Fruit fly (Drosophila melanogaster): Measurements from ENCODE around the gene kto.
A peak's percentile ranks its signal among the peaks of the same experiment; 100 is the strongest.

Gene kto

DNA sequence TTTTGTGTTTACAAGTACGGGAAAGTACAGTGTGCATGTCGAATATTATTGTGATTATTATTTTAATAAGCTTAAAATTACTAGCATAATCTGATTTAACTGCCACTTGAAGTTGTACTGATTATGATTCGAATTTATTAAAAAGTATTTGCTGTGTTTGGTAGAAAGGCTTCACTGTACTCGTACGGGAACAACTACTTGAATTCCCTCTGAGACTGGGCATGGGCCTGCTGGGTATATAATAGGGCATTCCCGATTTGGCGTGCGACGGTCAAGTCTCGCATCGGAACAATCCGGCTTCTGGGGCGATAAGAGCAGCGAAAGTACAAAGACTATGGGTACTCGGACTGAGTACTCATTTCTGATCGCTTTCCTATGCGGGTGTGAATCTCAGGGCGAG lies 33.3 kb downstream of the kto start (continued):
- peak; percentile 12 for TF ChIP-seq Eip75B (GFP tag; optimal IDR thresholded peaks at IDR 0.05)
- peak; percentile 10 for TF ChIP-seq acj6 (GFP tag; optimal IDR thresholded peaks at IDR 0.05)
- no peak for TF ChIP-seq Smox (GFP tag; optimal IDR thresholded peaks at IDR 0.05)
- no peak for TF ChIP-seq dac (GFP tag; optimal IDR thresholded peaks at IDR 0.05)
- peak; percentile 17 for TF ChIP-seq topi (GFP tag; optimal IDR thresholded peaks at IDR 0.05)
- TF ChIP-seq CG11294 (GFP tag; IDR thresholded peaks at IDR 0.05) = no peak
- peak; percentile 22 for TF ChIP-seq cyc (GFP tag; optimal IDR thresholded peaks at IDR 0.05)
- no peak for TF ChIP-seq Eip93F (GFP tag; optimal IDR thresholded peaks at IDR 0.05)
- TF ChIP-seq fkh (GFP tag; optimal IDR thresholded peaks at IDR 0.05) = no peak
- peak; percentile 41 for TF ChIP-seq Sox102F (GFP tag; optimal IDR thresholded peaks at IDR 0.05)
- no peak for TF ChIP-seq fd59A (GFP tag; optimal IDR thresholded peaks at IDR 0.05)
- no peak for TF ChIP-seq Hr39 (GFP tag; optimal IDR thresholded peaks at IDR 0.05)
- peak; percentile 19 for TF ChIP-seq vri (GFP tag; optimal IDR thresholded peaks at IDR 0.05)
- TF ChIP-seq CG3032 (tag; optimal IDR thresholded peaks at IDR 0.05) = no peak
- peak; percentile 2 for TF ChIP-seq lz (GFP tag; optimal IDR thresholded peaks at IDR 0.05)
- TF ChIP-seq salr (GFP tag; optimal IDR thresholded peaks at IDR 0.05) = no peak
- TF ChIP-seq Sox15 (GFP tag; optimal IDR thresholded peaks at IDR 0.05) = no peak
- no peak for TF ChIP-seq CG11902 (GFP tag; optimal IDR thresholded peaks at IDR 0.05)
- no peak for TF ChIP-seq Gug (GFP tag; IDR thresholded peaks at IDR 0.05)
- peak; percentile 17 for TF ChIP-seq CG31627 (GFP tag; optimal IDR thresholded peaks at IDR 0.05)
- no peak for TF ChIP-seq CG6808 (GFP tag; optimal IDR thresholded peaks at IDR 0.05)
- no peak for TF ChIP-seq CG7368 (GFP tag; optimal IDR thresholded peaks at IDR 0.05)
- peak; percentile 23 for TF ChIP-seq pdm3 (GFP tag; optimal IDR thresholded peaks at IDR 0.05)
- TF ChIP-seq Hr38 (GFP tag; optimal IDR thresholded peaks at IDR 0.05) = no peak
- TF ChIP-seq CG6163 (GFP tag; IDR thresholded peaks at IDR 0.05) = no peak
- TF ChIP-seq achi (GFP tag; optimal IDR thresholded peaks at IDR 0.05) = peak; percentile 11
- peak; percentile 60 for TF ChIP-seq CG10669 (GFP tag; optimal IDR thresholded peaks at IDR 0.05)
- TF ChIP-seq net (GFP tag; optimal IDR thresholded peaks at IDR 0.05) = no peak
- peak; percentile 73 for TF ChIP-seq svp (GFP tag)
- peak; percentile 18 for TF ChIP-seq CG6792 (GFP tag; optimal IDR thresholded peaks at IDR 0.05)

DNA sequence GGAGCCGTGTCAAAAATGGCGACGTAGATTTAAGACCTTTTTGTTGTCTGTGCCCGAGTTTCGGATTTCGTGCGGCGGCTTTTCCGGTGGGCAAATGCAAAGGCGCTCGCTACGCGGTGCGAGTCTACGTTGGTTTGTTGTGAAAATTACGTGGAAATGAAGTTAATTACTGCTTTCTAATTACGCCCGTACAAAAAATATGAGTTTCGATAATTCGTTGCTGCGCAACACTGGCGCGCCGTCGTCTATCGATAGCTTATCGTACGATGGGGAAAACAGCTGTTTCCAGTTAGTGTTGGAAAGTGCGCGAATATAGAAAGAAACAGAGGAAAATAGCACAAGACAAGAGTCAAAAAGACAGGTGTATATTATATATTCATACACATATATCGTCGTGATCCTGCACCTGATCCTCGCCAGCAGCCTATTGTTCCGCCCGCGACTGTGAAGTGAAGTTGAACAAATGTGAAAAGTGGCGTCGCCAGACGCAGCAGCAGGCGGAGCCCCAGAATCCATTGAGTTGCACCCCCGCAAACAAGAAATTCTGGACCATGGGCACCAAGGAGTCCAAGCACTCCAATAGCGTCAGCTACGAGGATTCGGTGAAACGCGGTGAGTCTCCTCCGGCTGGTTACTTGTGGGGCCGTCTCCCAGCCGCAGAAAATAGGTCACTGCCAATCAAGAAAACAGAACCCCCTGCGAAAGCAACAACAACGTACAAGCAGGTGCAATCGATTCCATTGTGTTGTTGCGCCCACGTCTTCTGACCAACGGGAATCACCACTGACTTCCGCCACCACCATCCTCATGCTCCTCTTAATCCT lies 34.6 kb downstream of the kto start, which contains the start of the genes Rab8 and Usp32:
TSS of gene Rab8 (minus strand) at position 236 of the 824 bp plus-strand sequence.
TSS of gene Usp32 (plus strand) at position 297 of the 824 bp plus-strand sequence.
- TF ChIP-seq lz (GFP tag; optimal IDR thresholded peaks at IDR 0.05) (peak; percentile 70), vri (GFP tag; optimal IDR thresholded peaks at IDR 0.05) (peak; percentile 76), CG4318 (GFP tag; optimal IDR thresholded peaks at IDR 0.05) (no peak), svp (GFP tag) (peak; percentile 76), CG1621 (tag; optimal IDR thresholded peaks at IDR 0.05) (peak; percentile 99), CG7368 (GFP tag; optimal IDR thresholded peaks at IDR 0.05) (peak; percentile 1), fd59A (GFP tag; optimal IDR thresholded peaks at IDR 0.05) (no peak), acj6 (GFP tag; optimal IDR thresholded peaks at IDR 0.05) (peak; percentile 28), pdm3 (GFP tag; optimal IDR thresholded peaks at IDR 0.05) (no peak), Eip78C (GFP tag) (peak; percentile 87), Eip75B (GFP tag; optimal IDR thresholded peaks at IDR 0.05) (peak; percentile 47), CG15336 (GFP tag; IDR thresholded peaks at IDR 0.05) (0 out of 2 replicates have a peak, but pooled peaks have one; percentile 20), CG32006 (GFP tag; optimal IDR thresholded peaks at IDR 0.05) (no peak), CG8119 (GFP tag; IDR thresholded peaks at IDR 0.05) (no peak), Hr4 (GFP tag; optimal IDR thresholded peaks at IDR 0.05) (peak; percentile 3), Hr38 (GFP tag; optimal IDR thresholded peaks at IDR 0.05) (no peak), CG34406 (GFP tag; optimal IDR thresholded peaks at IDR 0.05) (peak; percentile 11), topi (GFP tag; optimal IDR thresholded peaks at IDR 0.05) (peak; percentile 50), net (GFP tag; optimal IDR thresholded peaks at IDR 0.05) (no peak), Blimp-1 (GFP tag; optimal IDR thresholded peaks at IDR 0.05) (no peak), fkh (GFP tag; optimal IDR thresholded peaks at IDR 0.05) (no peak), Eip93F (GFP tag; optimal IDR thresholded peaks at IDR 0.05) (no peak), ss (GFP tag; optimal IDR thresholded peaks at IDR 0.05) (peak in 1 of 2 experiments; percentile 66), CG3919 (GFP tag; optimal IDR thresholded peaks at IDR 0.05) (no peak), eg (GFP tag; IDR thresholded peaks at IDR 0.05) (0 out of 3 replicates have a peak, but pooled peaks have one; percentile 36), Ets21C (GFP tag; optimal IDR thresholded peaks at IDR 0.05) (no peak), salr (GFP tag; optimal IDR thresholded peaks at IDR 0.05) (peak; percentile 13 to 18), esn (GFP tag; optimal IDR thresholded peaks at IDR 0.05) (peak; percentile 68), CG3032 (tag; optimal IDR thresholded peaks at IDR 0.05) (peak; percentile 64), CG8632 (GFP tag; optimal IDR thresholded peaks at IDR 0.05) (peak; percentile 28), CG6854 (GFP tag; optimal IDR thresholded peaks at IDR 0.05) (no peak), Hr39 (GFP tag; optimal IDR thresholded peaks at IDR 0.05) (no peak), cyc (GFP tag; optimal IDR thresholded peaks at IDR 0.05) (peak; percentile 65), CG10669 (GFP tag; optimal IDR thresholded peaks at IDR 0.05) (no peak), CG6163 (GFP tag; IDR thresholded peaks at IDR 0.05) (peak; percentile 42; the same call in 2 of the 3 replicates)

All from whole organism, prepupa.